Worm (Caenorhabditis elegans): ENCODE results near the gene dhs-31.

The dhs-31 gene

ce11 chrIV:10059175-10059574 lies 18.5 kb upstream of the dhs-31 start (continued):
- TF ChIP-seq nhr-10 (tag; optimal IDR thresholded peaks at IDR 0.05): no peak
- peak; percentile 21 for TF ChIP-seq T20F7.1 (GFP tag; optimal IDR thresholded peaks at IDR 0.05)
- no peak for TF ChIP-seq ctbp-1 (GFP tag; IDR thresholded peaks at IDR 0.05)
- TF ChIP-seq nhr-42 (GFP tag; IDR thresholded peaks at IDR 0.05): no peak
- no peak for TF ChIP-seq daf-12 (tag; optimal IDR thresholded peaks at IDR 0.05)
- peak in 1 of 2 experiments; percentile 1 for TF ChIP-seq lsy-2 (tag; optimal IDR thresholded peaks at IDR 0.05)
- TF ChIP-seq ceh-62 (tag; optimal IDR thresholded peaks at IDR 0.05): no peak
- TF ChIP-seq ama-1 (optimal IDR thresholded peaks at IDR 0.05): no peak
- TF ChIP-seq madf-9 (GFP tag; conservative IDR thresholded peaks at IDR 0.05): no peak
- peak; percentile 90 for TF ChIP-seq dmd-6 (GFP tag; IDR thresholded peaks at IDR 0.05)
- no peak for TF ChIP-seq mxl-3 (GFP tag; optimal IDR thresholded peaks at IDR 0.05)
- TF ChIP-seq daf-8 (GFP tag; IDR thresholded peaks at IDR 0.05): no peak
- TF ChIP-seq dpl-1 (GFP tag; optimal IDR thresholded peaks at IDR 0.05): no peak
- TF ChIP-seq zip-11 (GFP tag; IDR thresholded peaks at IDR 0.05): no peak
- TF ChIP-seq ces-1 (GFP tag; optimal IDR thresholded peaks at IDR 0.05): no peak
- no peak for TF ChIP-seq nhr-11 (tag; optimal IDR thresholded peaks at IDR 0.05)
- TF ChIP-seq ZK546.5 (tag; optimal IDR thresholded peaks at IDR 0.05): no peak
- TF ChIP-seq pha-4 (GFP tag; IDR thresholded peaks at IDR 0.05): 0 out of 2 replicates have a peak, but pooled peaks have one; percentile 16
- TF ChIP-seq pha-4 (tag; optimal IDR thresholded peaks at IDR 0.05): no peak
- TF ChIP-seq F10B5.3 (tag; optimal IDR thresholded peaks at IDR 0.05): no peak
- TF ChIP-seq duxl-1 (tag; optimal IDR thresholded peaks at IDR 0.05; ENCODE audit: poor library complexity): no peak
- no peak for TF ChIP-seq nhr-237 (tag; optimal IDR thresholded peaks at IDR 0.05)
- no peak for TF ChIP-seq ZK337.2 (GFP tag; IDR thresholded peaks at IDR 0.05)
- TF ChIP-seq egl-43 (GFP tag; IDR thresholded peaks at IDR 0.05): no peak
- no peak for TF ChIP-seq madf-5 (GFP tag; IDR thresholded peaks at IDR 0.05)
- no peak for TF ChIP-seq unc-130 (GFP tag; optimal IDR thresholded peaks at IDR 0.05)
- TF ChIP-seq saeg-2 (GFP tag; IDR thresholded peaks at IDR 0.05): 0 out of 2 replicates have a peak, but pooled peaks have one; percentile 19
- TF ChIP-seq attf-4 (tag; optimal IDR thresholded peaks at IDR 0.05): no peak
- TF ChIP-seq aha-1 (tag): peak; percentile 87
- peak; percentile 41 for TF ChIP-seq nhr-77 (tag; optimal IDR thresholded peaks at IDR 0.05)
- no peak for TF ChIP-seq lim-7 (GFP tag; IDR thresholded peaks at IDR 0.05)
- TF ChIP-seq dve-1 (tag; optimal IDR thresholded peaks at IDR 0.05; ENCODE audit: insufficient read depth): peak; percentile 93
- TF ChIP-seq fkh-10 (GFP tag; optimal IDR thresholded peaks at IDR 0.05): no peak
- TF ChIP-seq F44E2.7 (GFP tag; IDR thresholded peaks at IDR 0.05): no peak
- no peak for TF ChIP-seq hmg-1.1 (GFP tag; IDR thresholded peaks at IDR 0.05)
- TF ChIP-seq mdt-29 (GFP tag; IDR thresholded peaks at IDR 0.05): no peak
- TF ChIP-seq mdl-1 (tag; optimal IDR thresholded peaks at IDR 0.05): peak in 1 of 2 experiments; percentile 47
- no peak for TF ChIP-seq lin-29 (GFP tag; IDR thresholded peaks at IDR 0.05)
- TF ChIP-seq ceh-44 (GFP tag; IDR thresholded peaks at IDR 0.05): no peak
- TF ChIP-seq unc-62 (GFP tag; optimal IDR thresholded peaks at IDR 0.05 in 1 of 2): no peak
- TF ChIP-seq unc-62 (tag; optimal IDR thresholded peaks at IDR 0.05): no peak
- peak; percentile 44 for TF ChIP-seq hlh-30 (tag; optimal IDR thresholded peaks at IDR 0.05; ENCODE audit: insufficient read depth)
- no peak for TF ChIP-seq nhr-25 (tag; optimal IDR thresholded peaks at IDR 0.05; ENCODE audit: borderline replicate concordance, insufficient read depth)
- TF ChIP-seq nhr-76 (tag; optimal IDR thresholded peaks at IDR 0.05): no peak
- no peak for TF ChIP-seq aly-2 (tag; optimal IDR thresholded peaks at IDR 0.05)
- 0 out of 2 replicates have a peak, but pooled peaks have one; percentile 11 for TF ChIP-seq lin-1 (GFP tag; IDR thresholded peaks at IDR 0.05)

Data from whole organism, L4 larva.